Fruit fly (Drosophila melanogaster) whole organism, embryonic: ENCODE measurements around the gene CG15740.

Source experiments
- Ada2b ChIP-seq: fragments of 200-800 bp; sonication (Bioruptor generic); IDR thresholded peaks from 2 replicates; pipeline ENCODE4 v1.3.6; 2022; ENCODE audit warnings: missing biosample characterization, missing genetic modification characterization
- B-H1 ChIP-seq: fragments of 200-800 bp; sonication (Bioruptor generic); IDR thresholded peaks from 3 replicates; pipeline ENCODE4 v1.3.6; 2022; ENCODE audit warnings: missing biosample characterization, missing genetic modification characterization
- B-H2 ChIP-seq: fragments of 200-800 bp; sonication (Bioruptor generic); optimal IDR thresholded peaks from 2 replicates; lab custom pipeline; 2018; ENCODE audit warnings: missing biosample characterization, mild to moderate bottlenecking, missing genetic modification characterization
- CG10366 ChIP-seq: fragments of 200-800 bp; sonication (Bioruptor generic); IDR thresholded peaks from 2 replicates; pipeline ENCODE4 v1.3.6; 2022; ENCODE audit warnings: missing biosample characterization, missing genetic modification characterization
- CG12219 ChIP-seq: fragments of 200-800 bp; sonication (Bioruptor generic); optimal IDR thresholded peaks from 3 replicates; lab custom pipeline; 2018; ENCODE audit warnings: missing biosample characterization, mild to moderate bottlenecking, missing genetic modification characterization
- CG12744 ChIP-seq: fragments of 200-800 bp; sonication (Bioruptor generic); optimal IDR thresholded peaks from 2 replicates; lab custom pipeline; 2016; ENCODE audit warnings: missing biosample characterization, missing genetic modification characterization
- CG13296 ChIP-seq: fragments of 200-800 bp; sonication (Bioruptor generic); optimal IDR thresholded peaks from 3 replicates; lab custom pipeline; 2018; ENCODE audit warnings: missing biosample characterization, mild to moderate bottlenecking, missing genetic modification characterization
- CG13624 ChIP-seq: fragments of 200-800 bp; sonication (Bioruptor generic); optimal IDR thresholded peaks from 2 replicates; lab custom pipeline; 2016; ENCODE audit warnings: missing biosample characterization, missing genetic modification characterization
- CG13775 ChIP-seq: fragments of 200-800 bp; sonication (Bioruptor generic); optimal IDR thresholded peaks from 3 replicates; lab custom pipeline; 2017; ENCODE audit warnings: missing biosample characterization, mild to moderate bottlenecking, missing genetic modification characterization
- CG14667 ChIP-seq: fragments of 200-800 bp; sonication (Bioruptor generic); IDR thresholded peaks from 2 replicates; pipeline ENCODE4 v1.3.6; 2022; ENCODE audit warnings: missing biosample characterization, missing genetic modification characterization
- CG14710 ChIP-seq: fragments of 200-800 bp; sonication (Bioruptor generic); optimal IDR thresholded peaks from 3 replicates; lab custom pipeline; 2019; ENCODE audit warnings: missing biosample characterization, mild to moderate bottlenecking, missing genetic modification characterization, moderate library complexity
- CG16815 ChIP-seq: fragments of 200-800 bp; sonication (Bioruptor generic); optimal IDR thresholded peaks from 3 replicates; lab custom pipeline; 2017; ENCODE audit warnings: missing biosample characterization, mild to moderate bottlenecking, missing genetic modification characterization
- CG3163 ChIP-seq: fragments of 200-800 bp; sonication (Bioruptor generic); optimal IDR thresholded peaks from 3 replicates; lab custom pipeline; 2016; ENCODE audit warnings: missing biosample characterization, missing genetic modification characterization
- CG4404 ChIP-seq: fragments of 200-800 bp; sonication (Bioruptor generic); IDR thresholded peaks from 2 replicates; pipeline ENCODE4 v1.3.6; 2022; ENCODE audit warnings: missing biosample characterization, missing genetic modification characterization
- CG4424 ChIP-seq: fragments of 200-800 bp; sonication (Bioruptor generic); optimal IDR thresholded peaks from 3 replicates; lab custom pipeline; 2016; ENCODE audit warnings: missing biosample characterization, missing genetic modification characterization
- CG6254 ChIP-seq: fragments of 200-800 bp; sonication (Bioruptor generic); optimal IDR thresholded peaks from 3 replicates; lab custom pipeline; 2017; ENCODE audit warnings: mild to moderate bottlenecking, missing biosample characterization, missing genetic modification reagents, missing genetic modification characterization
- CG6272 ChIP-seq: fragments of 200-800 bp; sonication (Bioruptor generic); IDR thresholded peaks from 2 replicates; pipeline ENCODE4 v1.3.6; 2022; ENCODE audit warnings: missing biosample characterization, missing genetic modification characterization
- CG7271 ChIP-seq: fragments of 200-800 bp; sonication (Bioruptor generic); optimal IDR thresholded peaks from 2 replicates; lab custom pipeline; 2018; ENCODE audit warnings: missing biosample characterization, mild to moderate bottlenecking, missing genetic modification characterization, moderate library complexity
- CG7357 ChIP-seq: fragments of 200-800 bp; sonication (Bioruptor generic); IDR thresholded peaks from 3 replicates; pipeline ENCODE4 v1.3.6; 2022; ENCODE audit warnings: missing biosample characterization, missing genetic modification characterization
- CG8281 ChIP-seq: fragments of 200-800 bp; sonication (Bioruptor generic); optimal IDR thresholded peaks from 2 replicates; lab custom pipeline; 2018; ENCODE audit warnings: missing biosample characterization, mild to moderate bottlenecking, missing genetic modification characterization, moderate library complexity
- CG9609 ChIP-seq: fragments of 200-800 bp; sonication (Bioruptor generic); optimal IDR thresholded peaks from 3 replicates; lab custom pipeline; 2016; ENCODE audit warnings: missing biosample characterization, missing genetic modification characterization
- CrebB ChIP-seq: fragments of 200-800 bp; sonication (Bioruptor generic); optimal IDR thresholded peaks from 3 replicates; lab custom pipeline; 2018; ENCODE audit warnings: missing biosample characterization, mild to moderate bottlenecking, missing genetic modification characterization
- D19B ChIP-seq: fragments of 200-800 bp; sonication (Bioruptor generic); optimal IDR thresholded peaks from 2 replicates; lab custom pipeline; 2017; ENCODE audit warnings: missing biosample characterization, mild to moderate bottlenecking, missing genetic modification characterization
- Deaf1 ChIP-seq: fragments of 200-800 bp; optimal IDR thresholded peaks from 3 replicates; lab custom pipeline; 2019; ENCODE audit warnings: missing biosample characterization, mild to moderate bottlenecking, missing genetic modification characterization, moderate library complexity
- Dll ChIP-seq: fragments of 200-800 bp; sonication (Bioruptor generic); IDR thresholded peaks from 4 replicates; pipeline ENCODE4 v1.3.6; 2022; ENCODE audit warnings: missing biosample characterization, missing genetic modification characterization; ENCODE audit not compliant: partially characterized antibody
- Dref ChIP-seq: fragments of 200-800 bp; sonication (Bioruptor generic); IDR thresholded peaks from 2 replicates; pipeline ENCODE4 v1.3.6; 2022; ENCODE audit warnings: missing biosample characterization, missing genetic modification characterization
- E2f1 ChIP-seq: fragments of 200-800 bp; sonication (Bioruptor generic); IDR thresholded peaks from 2 replicates; pipeline ENCODE4 v1.3.6; 2022; ENCODE audit warnings: missing biosample characterization, missing genetic modification characterization
- Hsf ChIP-seq: fragments of 200-800 bp; sonication (Bioruptor generic); optimal IDR thresholded peaks from 3 replicates; lab custom pipeline; 2016; ENCODE audit warnings: missing biosample characterization, missing genetic modification characterization
- Meics ChIP-seq: fragments of 200-800 bp; sonication (Bioruptor generic); optimal IDR thresholded peaks from 2 replicates; lab custom pipeline; 2017; ENCODE audit warnings: missing biosample characterization, mild to moderate bottlenecking, missing genetic modification characterization
- Mes4 ChIP-seq: fragments of 200-800 bp; sonication (Bioruptor generic); optimal IDR thresholded peaks from 2 replicates; lab custom pipeline; 2016; ENCODE audit warnings: missing biosample characterization, missing genetic modification characterization
- NC2β ChIP-seq: fragments of 200-800 bp; sonication (Bioruptor generic); optimal IDR thresholded peaks from 2 replicates; lab custom pipeline; 2016; ENCODE audit warnings: missing biosample characterization, missing genetic modification characterization
- Nf-YA ChIP-seq: fragments of 200-800 bp; sonication (Bioruptor generic); IDR thresholded peaks from 2 replicates; pipeline ENCODE4 v1.3.6; 2022; ENCODE audit warnings: missing biosample characterization, missing genetic modification characterization
- Nf-YC ChIP-seq: fragments of 200-800 bp; optimal IDR thresholded peaks from 3 replicates; lab custom pipeline; 2019; ENCODE audit warnings: missing biosample characterization, mild to moderate bottlenecking, missing genetic modification characterization, moderate library complexity
- Oli ChIP-seq: fragments of 200-800 bp; sonication (Bioruptor generic); optimal IDR thresholded peaks from 2 replicates; lab custom pipeline; 2018; ENCODE audit warnings: missing biosample characterization, mild to moderate bottlenecking, missing genetic modification characterization, moderate library complexity
- Sin3A ChIP-seq: fragments of >200 bp; optimal IDR thresholded peaks from 2 replicates; lab custom pipeline; 2018
- Sox102F ChIP-seq: fragments of 200-800 bp; sonication (Bioruptor generic); optimal IDR thresholded peaks from 2 replicates; lab custom pipeline; 2018; ENCODE audit warnings: missing biosample characterization, mild to moderate bottlenecking, missing genetic modification characterization, moderate library complexity
- Stat92E ChIP-seq, 3 experiments: fragments of >200 bp in 2 of 3; fragments of 200-800 bp in 1 of 3; sonication (Bioruptor generic) in 1 of 3; optimal IDR thresholded peaks; 2 replicates each; lab custom pipeline; 2017 to 2019; ENCODE audit warnings: missing biosample characterization in 3 of 3, missing genetic modification characterization in 3 of 3, mild to moderate bottlenecking in 1 of 3, moderate library complexity in 1 of 3
- cas ChIP-seq: fragments of 200-800 bp; sonication (Bioruptor generic); IDR thresholded peaks from 2 replicates; pipeline ENCODE4 v1.3.6; 2022; ENCODE audit warnings: missing biosample characterization, missing genetic modification characterization
- chif ChIP-seq, 2 experiments: fragments of 200-800 bp; sonication (Bioruptor generic); optimal IDR thresholded peaks; 3 replicates each; lab custom pipeline; 2016; ENCODE audit warnings: missing biosample characterization in 2 of 2, missing genetic modification characterization in 2 of 2
- cwo ChIP-seq: fragments of 200-800 bp; sonication (Bioruptor generic); optimal IDR thresholded peaks from 3 replicates; lab custom pipeline; 2017; ENCODE audit warnings: missing biosample characterization, missing genetic modification characterization, mild to moderate bottlenecking, moderate library complexity, missing genetic modification reagents
- exex ChIP-seq: fragments of 200-800 bp; sonication (Bioruptor generic); optimal IDR thresholded peaks from 4 replicates; lab custom pipeline; 2018; ENCODE audit warnings: missing biosample characterization, mild to moderate bottlenecking, missing genetic modification characterization, moderate library complexity
- ham ChIP-seq: fragments of 200-800 bp; sonication (Bioruptor generic); IDR thresholded peaks from 2 replicates; pipeline ENCODE4 v1.3.6; 2022; ENCODE audit warnings: missing biosample characterization, missing genetic modification characterization
- hkb ChIP-seq, 2 experiments: fragments of 200-800 bp in 1 of 2; fragments of >200 bp in 1 of 2; sonication (Bioruptor generic) in 1 of 2; IDR thresholded peaks in 1 of 2; optimal IDR thresholded peaks in 1 of 2; 2 replicates each; pipeline versions ENCODE4 v1.3.6 to Lab custom; 2017 to 2022; ENCODE audit warnings: missing biosample characterization in 1 of 2, missing genetic modification characterization in 1 of 2
- kni ChIP-seq: fragments of 200-800 bp; sonication (Bioruptor generic); optimal IDR thresholded peaks from 3 replicates; lab custom pipeline; 2017; ENCODE audit warnings: mild to moderate bottlenecking, missing biosample characterization, missing genetic modification reagents, missing genetic modification characterization
- nom ChIP-seq: fragments of 200-800 bp; sonication (Bioruptor generic); optimal IDR thresholded peaks from 2 replicates; lab custom pipeline; 2017; ENCODE audit warnings: missing biosample characterization, missing genetic modification characterization, mild to moderate bottlenecking, moderate library complexity, missing genetic modification reagents
- pnt ChIP-seq: fragments of 200-800 bp; sonication (Bioruptor generic); optimal IDR thresholded peaks from 3 replicates; lab custom pipeline; 2016; ENCODE audit warnings: missing biosample characterization, missing genetic modification characterization
- schlank ChIP-seq: fragments of 200-800 bp; sonication (Bioruptor generic); optimal IDR thresholded peaks from 2 replicates; lab custom pipeline; 2018; ENCODE audit warnings: missing biosample characterization, mild to moderate bottlenecking, missing genetic modification characterization
- stwl ChIP-seq: fragments of 200-800 bp; sonication (Bioruptor generic); optimal IDR thresholded peaks from 3 replicates; lab custom pipeline; 2018; ENCODE audit warnings: missing biosample characterization, mild to moderate bottlenecking, missing genetic modification characterization, moderate library complexity
- twi ChIP-seq: fragments of 200-800 bp; optimal IDR thresholded peaks from 2 replicates; lab custom pipeline; 2019; ENCODE audit warnings: missing biosample characterization, mild to moderate bottlenecking, missing genetic modification characterization, moderate library complexity
- tx ChIP-seq: fragments of 200-800 bp; sonication (Bioruptor generic); optimal IDR thresholded peaks from 2 replicates; lab custom pipeline; 2016; ENCODE audit warnings: missing biosample characterization, missing genetic modification characterization
- zen ChIP-seq: fragments of 200-800 bp; sonication (Bioruptor generic); optimal IDR thresholded peaks from 3 replicates; lab custom pipeline; 2018; ENCODE audit warnings: missing biosample characterization, mild to moderate bottlenecking, missing genetic modification characterization, moderate library complexity

CG15740 gene

dm6 chrX:11852310-11852709, 6.4 kb upstream of the CG15740 start, which contains the start of gene p24-1 (continued):
- TF ChIP-seq Hsf (GFP tag; lab: Kevin White, UChicago): peak; percentile 48
- peak in 1 of 2 experiments; percentile 31 for TF ChIP-seq chif (GFP tag; optimal IDR thresholded peaks at IDR 0.05; lab: Kevin White, UChicago)
- TF ChIP-seq Sin3A (lab: Kevin White, UChicago): peak; percentile 22
- peak; percentile 7 for TF ChIP-seq CrebB (tag; lab: Kevin White, UChicago)
- TF ChIP-seq cas: no peak
- no peak for TF ChIP-seq schlank (tag; lab: Kevin White, UChicago)
- no peak for TF ChIP-seq NC2β
- no peak for TF ChIP-seq CG7357
- TF ChIP-seq CG16815: no peak
- peak; percentile 47 for TF ChIP-seq hkb (optimal IDR thresholded peaks at IDR 0.05; lab: Kevin White, UChicago)
- TF ChIP-seq hkb (GFP tag; IDR thresholded peaks at IDR 0.05; lab: Robert Waterston, UW): no peak
- TF ChIP-seq B-H2 (GFP tag; lab: Kevin White, UChicago): peak; percentile 70
- no peak for TF ChIP-seq CG6272 (GFP tag; lab: Robert Waterston, UW)
- TF ChIP-seq Mes4 (GFP tag; lab: Kevin White, UChicago): no peak
- peak; percentile 56 for TF ChIP-seq Nf-YC (tag; lab: Kevin White, UChicago)
- TF ChIP-seq Dll (GFP tag; lab: Robert Waterston, UW): peak; percentile 83
- peak; percentile 85 for TF ChIP-seq stwl
- TF ChIP-seq E2f1: peak; percentile 20; the same call in 1 of the 2 replicates
- peak; percentile 28 for TF ChIP-seq CG13296
- TF ChIP-seq B-H1 (GFP tag; lab: Robert Waterston, UW): no peak
- TF ChIP-seq Oli (tag; lab: Kevin White, UChicago): no peak
- no peak for TF ChIP-seq kni (GFP tag; lab: Kevin White, UChicago)
- peak; percentile 43 for TF ChIP-seq CG3163
- TF ChIP-seq twi (tag; lab: Kevin White, UChicago): no peak
- TF ChIP-seq CG12744: no peak
- TF ChIP-seq D19B (GFP tag; lab: Kevin White, UChicago): no peak
- TF ChIP-seq cwo: no peak
- TF ChIP-seq CG14667: no peak
- TF ChIP-seq CG4404 (GFP tag; lab: Robert Waterston, UW): no peak
- no peak for TF ChIP-seq CG10366
- no peak for TF ChIP-seq CG8281 (tag; lab: Kevin White, UChicago)
- TF ChIP-seq nom (GFP tag; lab: Kevin White, UChicago): peak; percentile 18
- TF ChIP-seq Deaf1 (tag; lab: Kevin White, UChicago): peak; percentile 18
- no peak for TF ChIP-seq CG6254 (GFP tag; lab: Kevin White, UChicago)
- no peak for TF ChIP-seq zen (tag; lab: Kevin White, UChicago)
- no peak for TF ChIP-seq Nf-YA (GFP tag; lab: Robert Waterston, UW)
- TF ChIP-seq CG14710: peak; percentile 68
- peak; percentile 15 for TF ChIP-seq CG4424
- no peak for TF ChIP-seq Ada2b
- peak; percentile 64 for TF ChIP-seq CG9609 (GFP tag; lab: Kevin White, UChicago)
- no peak for TF ChIP-seq ham (GFP tag; lab: Robert Waterston, UW)
- TF ChIP-seq tx (GFP tag; lab: Kevin White, UChicago): no peak
- TF ChIP-seq CG7271 (tag; lab: Kevin White, UChicago): no peak
- peak; percentile 90 for TF ChIP-seq Dref (GFP tag; lab: Robert Waterston, UW)
- TF ChIP-seq Meics (GFP tag; lab: Kevin White, UChicago): peak; percentile 34
- TF ChIP-seq CG13775 (GFP tag; lab: Kevin White, UChicago): no peak
- TF ChIP-seq pnt (GFP tag; lab: Kevin White, UChicago): peak; percentile 8
- peak in 1 of 3 experiments; percentile 20 for TF ChIP-seq Stat92E (GFP tag; optimal IDR thresholded peaks at IDR 0.05; lab: Kevin White, UChicago)
- TF ChIP-seq CG12219: no peak
- TF ChIP-seq CG13624 (GFP tag; lab: Kevin White, UChicago): peak; percentile 70
- no peak for TF ChIP-seq Sox102F (GFP tag; lab: Kevin White, UChicago)
- peak; percentile 1 for TF ChIP-seq exex
